Fruit fly (Drosophila melanogaster) whole organism, prepupa: ENCODE results near the gene Slc25A46a.

Experiments
- CG32006 ChIP-seq: fragments of 200-800 bp; sonication (Bioruptor generic); optimal IDR thresholded peaks from 3 replicates; lab custom pipeline; 2017; ENCODE audit warnings: missing biosample characterization, mild to moderate bottlenecking, missing genetic modification characterization
- CG6163 ChIP-seq: fragments of 200-800 bp; sonication (Bioruptor generic); IDR thresholded peaks from 3 replicates; pipeline ENCODE4 v1.3.6; 2022; ENCODE audit warnings: missing biosample characterization, missing genetic modification characterization
- CG6854 ChIP-seq: fragments of 200-800 bp; sonication (Bioruptor generic); optimal IDR thresholded peaks from 2 replicates; lab custom pipeline; 2017; ENCODE audit warnings: missing biosample characterization, mild to moderate bottlenecking, missing genetic modification characterization
- CG7368 ChIP-seq: fragments of 200-800 bp; sonication (Bioruptor generic); optimal IDR thresholded peaks from 3 replicates; lab custom pipeline; 2016; ENCODE audit warnings: missing biosample characterization, missing genetic modification characterization
- CG8119 ChIP-seq: fragments of 200-800 bp; sonication (Bioruptor generic); IDR thresholded peaks from 3 replicates; pipeline ENCODE4 v1.3.6; 2022; ENCODE audit warnings: missing biosample characterization, missing genetic modification characterization
- Hr38 ChIP-seq: sonication (Bioruptor generic); optimal IDR thresholded peaks from 2 replicates; lab custom pipeline; 2016; ENCODE audit warnings: missing biosample characterization, missing genetic modification characterization
- Sox102F ChIP-seq: fragments of 200-800 bp; sonication (Bioruptor generic); optimal IDR thresholded peaks from 2 replicates; lab custom pipeline; 2016; ENCODE audit warnings: missing biosample characterization, mild to moderate bottlenecking, missing genetic modification characterization
- eg ChIP-seq: fragments of 200-800 bp; sonication (Bioruptor generic); IDR thresholded peaks from 3 replicates; pipeline ENCODE4 v1.3.6; 2022; ENCODE audit warnings: missing biosample characterization, missing genetic modification characterization
- esn ChIP-seq: fragments of 200-800 bp; sonication (Bioruptor generic); optimal IDR thresholded peaks from 2 replicates; lab custom pipeline; 2016; ENCODE audit warnings: missing biosample characterization, mild to moderate bottlenecking, missing genetic modification characterization, moderate library complexity
- fd59A ChIP-seq: fragments of 200-800 bp; sonication (Bioruptor generic); optimal IDR thresholded peaks from 2 replicates; lab custom pipeline; 2017; ENCODE audit warnings: missing biosample characterization, mild to moderate bottlenecking, missing genetic modification characterization, missing genetic modification reagents
- pdm3 ChIP-seq: fragments of 200-800 bp; sonication (Bioruptor generic); optimal IDR thresholded peaks from 3 replicates; lab custom pipeline; 2016; ENCODE audit warnings: missing biosample characterization, missing genetic modification characterization

DNA sequence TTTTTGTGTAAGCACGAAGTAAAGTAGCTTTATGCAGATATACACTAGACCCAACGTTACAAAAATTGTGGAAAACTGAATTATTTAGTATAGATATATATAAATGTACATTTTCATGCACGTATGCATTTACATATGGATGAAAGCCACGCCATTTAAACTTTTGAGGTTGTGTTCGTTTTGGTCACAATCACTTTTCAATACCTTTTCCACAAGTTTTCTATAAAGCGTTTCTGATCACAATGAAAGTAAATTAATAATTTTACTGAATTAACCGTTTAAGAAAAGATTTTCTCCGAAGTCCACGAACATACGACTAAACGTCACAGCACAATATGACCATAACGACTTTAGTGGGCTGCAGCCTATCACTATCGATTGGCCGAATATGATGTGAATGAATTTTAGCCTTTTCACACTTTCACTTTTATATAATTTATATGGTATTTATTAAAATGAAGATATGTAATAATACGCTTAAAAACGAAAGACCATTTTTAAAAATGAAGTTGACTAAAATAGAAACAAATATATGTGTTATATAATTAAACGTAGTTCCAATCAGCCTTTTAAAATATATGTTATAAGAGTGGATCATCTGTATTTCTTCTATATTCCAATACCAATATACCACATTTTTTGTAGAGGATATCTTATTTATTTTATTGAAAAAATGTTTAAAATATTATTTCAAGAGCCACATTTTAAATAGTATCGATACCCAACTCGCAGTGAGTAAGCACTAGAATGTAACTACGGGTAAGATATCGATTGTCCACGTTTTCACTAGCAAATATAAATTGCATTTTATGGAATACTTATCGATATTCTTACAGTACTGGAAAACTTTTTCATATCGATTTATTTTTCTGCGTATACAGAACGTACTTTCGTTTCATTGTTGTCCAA is 8.3 kb downstream of the Slc25A46a start, which contains the start of the genes CG46312, eIF5 and exd:
- TF ChIP-seq CG6854 (GFP tag; lab: Kevin White, UChicago) (no peak), CG8119 (GFP tag; lab: Robert Waterston, UW) (no peak), fd59A (GFP tag; lab: Kevin White, UChicago) (no peak), esn (GFP tag; lab: Kevin White, UChicago) (no peak), eg (GFP tag; lab: Robert Waterston, UW) (no peak), Sox102F (GFP tag; lab: Kevin White, UChicago) (no peak), Hr38 (GFP tag; lab: Kevin White, UChicago) (no peak), CG7368 (GFP tag; lab: Kevin White, UChicago) (no peak), CG32006 (no peak), CG6163 (GFP tag; lab: Robert Waterston, UW) (no peak), pdm3 (GFP tag; lab: Kevin White, UChicago) (no peak)
